Fruit fly (Drosophila melanogaster): Measurements from ENCODE around the gene Reph.

- no peak for TF ChIP-seq CG5204 (GFP tag; optimal IDR thresholded peaks at IDR 0.05)
- TF ChIP-seq CG7101 (tag; optimal IDR thresholded peaks at IDR 0.05): no peak
- no peak for TF ChIP-seq cic (GFP tag; optimal IDR thresholded peaks at IDR 0.05)
- no peak for TF ChIP-seq bab1 (GFP tag; optimal IDR thresholded peaks at IDR 0.05)
- no peak for TF ChIP-seq kay (GFP tag; ENCODE audit: borderline replicate concordance)
- TF ChIP-seq Mnt (GFP tag; optimal IDR thresholded peaks at IDR 0.05): no peak
Observed at dm6 chr2L:3844135-3844534, 40.8 kb downstream of the Reph start.
